Worm (Caenorhabditis elegans) whole organism, young adult: Measurements from ENCODE around the gene flcn-1.

ENCODE experiments used
- aptf-2 ChIP-seq: fragments of 200-800 bp; sonication (Bioruptor generic); conservative IDR thresholded peaks from 2 replicates; pipeline ENCODE4 v1.3.6; 2022; ENCODE audit warnings: missing genetic modification reagents, missing genetic modification characterization, missing compliant biosample characterization
- nhr-179 ChIP-seq: sonication (generic microtip); optimal IDR thresholded peaks from 2 replicates; lab custom pipeline; 2016; ENCODE audit warnings: mild to moderate bottlenecking, missing genetic modification characterization, missing compliant biosample characterization
- snpc-4 ChIP-seq, 5 experiments: fragments of 150-350 bp in 1 of 5; sonication (generic microtip) in 4 of 5; optimal IDR thresholded peaks; 2 replicates each; lab custom pipeline; 2014 to 2018; ENCODE audit warnings: missing genetic modification characterization in 5 of 5, missing biosample characterization in 3 of 5, antibody characterized with exemption in 2 of 5, mild to moderate bottlenecking in 2 of 5, missing compliant biosample characterization in 2 of 5, missing genotype in 2 of 5, moderate library complexity in 2 of 5, missing genetic modification reagents in 1 of 5

ce11 chrII:6927603-6928002 lies 960 bp upstream of the flcn-1 start, which contains the start of gene F22D3.4:
- TF ChIP-seq nhr-179 (no peak), snpc-4 (GFP tag; optimal IDR thresholded peaks at IDR 0.05; lab: Kevin White, UChicago) (no peak), snpc-4 (tag; optimal IDR thresholded peaks at IDR 0.05; lab: Kevin White, UChicago) (no peak), aptf-2 (GFP tag; lab: Robert Waterston, UW) (no peak)
